Worm (Caenorhabditis elegans) whole organism, early embryonic: ENCODE measurements around the gene csn-1.
"Not testable (repeated sequence)": the region's sequence is repeated elsewhere in the genome, so short reads cannot be mapped to it uniquely, and the experiment has no call there.

Experiments
- B0310.2 ChIP-seq: sonication (generic microtip); optimal IDR thresholded peaks from 2 replicates; lab custom pipeline; 2016; ENCODE audit warnings: mild to moderate bottlenecking, missing genetic modification characterization, missing compliant biosample characterization
- ceh-13 ChIP-seq: fragments of 200-800 bp; sonication (Bioruptor generic); optimal IDR thresholded peaks from 2 replicates; lab custom pipeline; 2018; ENCODE audit warnings: mild to moderate bottlenecking, missing genetic modification characterization, missing compliant biosample characterization
- sea-1 ChIP-seq: fragments of 200-800 bp; sonication (Bioruptor generic); conservative IDR thresholded peaks from 2 replicates; pipeline ENCODE4 v1.3.6; 2022; ENCODE audit warnings: missing genetic modification characterization, missing compliant biosample characterization

- TF ChIP-seq ceh-13 (GFP tag; lab: Kevin White, UChicago); sea-1 (GFP tag; lab: Robert Waterston, UW); B0310.2: not testable (repeated sequence)
Measured at ce11 chrV:17894485-17894884, 24.0 kb upstream of the csn-1 start, which contains the start of gene C06H5.12.
